Worm (Caenorhabditis elegans): ENCODE data around the gene B0353.1.

B0353.1 gene

DNA sequence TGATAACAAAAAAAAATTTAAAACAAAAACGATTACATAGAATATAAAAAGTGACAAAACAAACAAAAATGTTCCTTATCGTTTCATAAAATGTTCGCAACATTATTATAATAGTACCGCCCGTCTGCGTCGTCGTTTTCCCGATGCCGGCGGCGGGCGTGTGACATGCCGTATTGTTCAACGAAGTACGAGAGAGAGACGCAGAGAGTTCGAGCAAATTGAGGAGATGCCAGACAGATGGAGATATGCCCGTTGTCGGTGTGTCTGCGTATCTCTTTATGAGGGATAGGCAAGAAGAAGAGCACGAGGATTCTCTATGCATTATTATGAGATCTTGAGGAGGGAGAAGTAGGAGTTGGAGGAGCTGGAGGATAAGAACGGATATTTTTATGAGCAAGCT lies 68.0 kb downstream of the B0353.1 start:
- no peak for TF ChIP-seq unc-62 (GFP tag; optimal IDR thresholded peaks at IDR 0.05)
